Worm (Caenorhabditis elegans): Measurements from ENCODE around the gene chil-7.

DNA sequence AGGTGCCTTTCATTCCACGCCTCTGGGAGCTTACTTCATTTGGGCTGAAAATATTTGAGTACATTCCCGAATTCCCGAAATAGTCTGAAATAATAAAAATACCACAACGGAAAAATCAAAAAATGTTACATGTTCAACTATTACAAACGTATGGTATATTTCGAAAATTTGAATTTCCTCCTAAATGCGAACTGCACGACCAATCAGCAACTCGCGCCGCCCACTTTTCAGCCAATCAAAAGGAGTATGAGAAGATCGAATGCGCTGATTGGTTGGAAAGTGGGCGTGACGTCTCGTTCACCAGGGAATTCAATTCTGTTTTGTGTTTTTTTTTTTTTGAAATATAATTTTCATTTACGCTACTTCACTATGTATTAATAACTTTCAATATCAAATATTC, 2.3 kb downstream of the chil-7 start, which contains the start of gene old-1:
- TF ChIP-seq unc-39 (tag; optimal IDR thresholded peaks at IDR 0.05) (no peak), nhr-12 (tag; optimal IDR thresholded peaks at IDR 0.05) (no peak), elt-3 (tag; optimal IDR thresholded peaks at IDR 0.05) (no peak), mab-5 (tag; optimal IDR thresholded peaks at IDR 0.05) (no peak)
